Fruit fly (Drosophila melanogaster) whole organism, pupa: ENCODE measurements around the gene Rh4.
A peak's percentile ranks its signal among the peaks of the same experiment; 100 is the strongest.

Experiments used
- CG10348 ChIP-seq: fragments of 200-800 bp; sonication (Bioruptor generic); IDR thresholded peaks from 2 replicates; pipeline ENCODE4 v1.3.6; 2022; ENCODE audit warnings: missing biosample characterization, missing genetic modification characterization
- CG12605 ChIP-seq: fragments of 200-800 bp; sonication (Bioruptor generic); IDR thresholded peaks from 2 replicates; pipeline ENCODE4 v1.3.6; 2022; ENCODE audit warnings: missing biosample characterization, missing genetic modification characterization
- CG13204 ChIP-seq: fragments of 200-800 bp; sonication (Bioruptor generic); optimal IDR thresholded peaks from 2 replicates; lab custom pipeline; 2018; ENCODE audit warnings: missing biosample characterization, mild to moderate bottlenecking, missing genetic modification characterization, moderate library complexity
- CG14655 ChIP-seq: fragments of 200-800 bp; sonication (Bioruptor generic); optimal IDR thresholded peaks from 3 replicates; lab custom pipeline; 2017; ENCODE audit warnings: mild to moderate bottlenecking, missing biosample characterization, missing genetic modification reagents, missing genetic modification characterization
- CG15710 ChIP-seq: fragments of 200-800 bp; sonication (Bioruptor generic); optimal IDR thresholded peaks from 2 replicates; lab custom pipeline; 2018; ENCODE audit warnings: missing biosample characterization, mild to moderate bottlenecking, missing genetic modification characterization, moderate library complexity
- CG17806 ChIP-seq: fragments of 200-800 bp; sonication (Bioruptor generic); optimal IDR thresholded peaks from 2 replicates; lab custom pipeline; 2018; ENCODE audit warnings: missing biosample characterization, mild to moderate bottlenecking, missing genetic modification characterization, moderate library complexity
- CG32121 ChIP-seq: fragments of 200-800 bp; sonication (Bioruptor generic); IDR thresholded peaks from 2 replicates; pipeline ENCODE4 v1.3.6; 2022; ENCODE audit warnings: missing biosample characterization, missing genetic modification characterization
- CG34367 ChIP-seq: fragments of 200-800 bp; sonication (Bioruptor generic); optimal IDR thresholded peaks from 2 replicates; lab custom pipeline; 2018; ENCODE audit warnings: missing biosample characterization, mild to moderate bottlenecking, missing genetic modification characterization
- CG4496 ChIP-seq: fragments of 200-800 bp; sonication (Bioruptor generic); IDR thresholded peaks from 3 replicates; pipeline ENCODE4 v1.3.6; 2022; ENCODE audit warnings: missing biosample characterization, missing genetic modification characterization
- CG8159 ChIP-seq: fragments of 200-800 bp; sonication (Bioruptor generic); optimal IDR thresholded peaks from 3 replicates; lab custom pipeline; 2018; ENCODE audit warnings: missing biosample characterization, mild to moderate bottlenecking, missing genetic modification characterization, moderate library complexity
- CG8301 ChIP-seq: fragments of 200-800 bp; sonication (Bioruptor generic); optimal IDR thresholded peaks from 2 replicates; lab custom pipeline; 2018; ENCODE audit warnings: missing biosample characterization, mild to moderate bottlenecking, missing genetic modification characterization
- CG9948 ChIP-seq: fragments of 200-800 bp; sonication (Bioruptor generic); optimal IDR thresholded peaks from 2 replicates; lab custom pipeline; 2018; ENCODE audit warnings: missing biosample characterization, mild to moderate bottlenecking, missing genetic modification characterization, moderate library complexity
- D1 ChIP-seq: fragments of 200-800 bp; sonication (Bioruptor generic); optimal IDR thresholded peaks from 2 replicates; lab custom pipeline; 2018; ENCODE audit warnings: missing biosample characterization, mild to moderate bottlenecking, missing genetic modification characterization, moderate library complexity
- EcR ChIP-seq: fragments of 200-800 bp; sonication (Bioruptor generic); optimal IDR thresholded peaks from 3 replicates; lab custom pipeline; 2019; ENCODE audit warnings: missing biosample characterization, missing genetic modification characterization, mild to moderate bottlenecking, moderate library complexity, missing genetic modification reagents
- Ets98B ChIP-seq: fragments of 200-800 bp; sonication (Bioruptor generic); IDR thresholded peaks from 2 replicates; pipeline ENCODE4 v1.3.6; 2022; ENCODE audit warnings: missing biosample characterization, missing genetic modification characterization
- Pif1A ChIP-seq: fragments of 200-800 bp; sonication (Bioruptor generic); optimal IDR thresholded peaks from 3 replicates; lab custom pipeline; 2016; ENCODE audit warnings: missing biosample characterization, missing genetic modification characterization
- Pif1B ChIP-seq: fragments of 200-800 bp; sonication (Bioruptor generic); optimal IDR thresholded peaks from 3 replicates; lab custom pipeline; 2016; ENCODE audit warnings: missing biosample characterization, missing genetic modification characterization
- Snoo ChIP-seq: fragments of 200-800 bp; sonication (Bioruptor generic); optimal IDR thresholded peaks from 3 replicates; lab custom pipeline; 2017; ENCODE audit warnings: missing biosample characterization, mild to moderate bottlenecking, missing genetic modification characterization, inconsistent platforms
- fd96Ca ChIP-seq: fragments of 200-800 bp; sonication (Bioruptor generic); IDR thresholded peaks from 3 replicates; pipeline ENCODE4 v1.3.6; 2022; ENCODE audit warnings: missing biosample characterization, missing genetic modification characterization
- gl ChIP-seq: fragments of 200-800 bp; sonication (Bioruptor generic); optimal IDR thresholded peaks from 2 replicates; lab custom pipeline; 2018; ENCODE audit warnings: missing biosample characterization, mild to moderate bottlenecking, missing genetic modification characterization
- rn ChIP-seq: fragments of 200-800 bp; sonication (Bioruptor generic); IDR thresholded peaks from 2 replicates; pipeline ENCODE4 v1.3.6; 2022; ENCODE audit warnings: missing biosample characterization, missing genetic modification characterization

Rh4 gene

dm6 chr3L:16806823-16807325 lies 55.4 kb downstream of the Rh4 start:
- TF ChIP-seq CG32121 (GFP tag; lab: Robert Waterston, UW) (0 out of 2 replicates have a peak, but pooled peaks have one; percentile 12), CG10348 (GFP tag; lab: Robert Waterston, UW) (no peak), CG15710 (tag; lab: Kevin White, UChicago) (peak; percentile 93), EcR (no peak), CG4496 (GFP tag; lab: Robert Waterston, UW) (peak; percentile 74; the same call in 2 of the 3 replicates), D1 (tag; lab: Kevin White, UChicago) (peak; percentile 91), CG13204 (GFP tag; lab: Kevin White, UChicago) (peak; percentile 37), CG8159 (tag; lab: Kevin White, UChicago) (peak; percentile 77), rn (GFP tag; lab: Robert Waterston, UW) (no peak; the same call in 1 of the 2 replicates), Snoo (tag; lab: Kevin White, UChicago) (peak; percentile 77), CG14655 (GFP tag; lab: Kevin White, UChicago) (peak; percentile 95), CG17806 (tag; lab: Kevin White, UChicago) (peak; percentile 83), CG34367 (tag; lab: Kevin White, UChicago) (peak; percentile 84), CG12605 (GFP tag; lab: Robert Waterston, UW) (peak; percentile 43; the same call in 1 of the 2 replicates), Pif1B (no peak), CG8301 (peak; percentile 92), Pif1A (GFP tag; lab: Kevin White, UChicago) (peak; percentile 56), CG9948 (tag; lab: Kevin White, UChicago) (peak; percentile 94), gl (tag; lab: Kevin White, UChicago) (no peak), fd96Ca (GFP tag; lab: Robert Waterston, UW) (no peak), Ets98B (GFP tag; lab: Robert Waterston, UW) (peak; percentile 34; the same call in 1 of the 2 replicates)

DNA sequence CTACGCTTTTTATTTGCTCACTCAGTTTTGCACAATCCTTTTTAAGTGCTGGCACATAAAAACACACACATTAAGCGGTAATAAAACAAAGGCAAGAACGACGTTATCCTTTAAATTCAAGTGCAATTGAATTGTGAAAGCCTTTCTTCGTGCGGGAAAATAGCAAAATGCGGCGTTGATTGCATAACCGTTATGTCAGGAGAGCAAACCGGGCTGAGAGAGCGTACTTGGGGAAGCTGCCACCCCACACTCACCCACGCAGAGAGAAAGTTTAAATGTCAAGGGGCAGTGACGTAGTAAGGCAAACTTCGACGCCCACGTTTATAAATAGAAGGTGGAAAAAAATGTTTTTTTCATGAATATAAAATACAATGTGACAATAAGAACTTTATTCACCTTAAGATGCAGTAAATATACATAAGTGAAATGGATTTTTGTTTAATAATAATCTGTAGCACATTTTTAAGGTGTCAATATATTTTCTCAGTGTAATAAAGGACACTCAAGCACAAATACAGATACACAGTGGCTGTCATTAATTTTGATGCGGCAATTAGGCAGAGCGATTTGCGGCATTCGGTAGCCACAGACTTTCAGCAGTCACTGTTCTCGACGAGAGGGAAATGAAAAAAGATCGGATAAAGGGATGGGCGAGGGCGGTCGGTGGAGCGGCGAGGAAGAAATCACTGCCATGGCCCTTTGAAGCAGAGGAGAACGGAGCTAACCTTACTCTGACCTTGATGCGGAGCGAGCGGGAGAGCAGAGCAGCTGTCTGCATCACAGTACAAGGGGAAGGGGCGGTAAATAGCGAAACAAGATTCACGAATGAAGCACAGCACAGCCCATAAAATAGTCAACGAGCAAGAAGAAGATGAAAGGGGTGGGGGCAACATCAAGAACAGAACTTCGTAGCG lies 56.3 kb downstream of the Rh4 start:
- TF ChIP-seq CG32121 (GFP tag; lab: Robert Waterston, UW) = no peak
- peak; percentile 21 for TF ChIP-seq Pif1B
- TF ChIP-seq CG8159 (tag; lab: Kevin White, UChicago) = peak; percentile 31
- TF ChIP-seq CG4496 (GFP tag; lab: Robert Waterston, UW) = 0 out of 3 replicates have a peak, but pooled peaks have one; percentile 14
- TF ChIP-seq EcR = peak; percentile 96
- TF ChIP-seq rn (GFP tag; lab: Robert Waterston, UW) = no peak
- TF ChIP-seq fd96Ca (GFP tag; lab: Robert Waterston, UW) = peak; percentile 42; the same call in 1 of the 3 replicates
- TF ChIP-seq CG15710 (tag; lab: Kevin White, UChicago) = peak; percentile 59
- no peak for TF ChIP-seq Ets98B (GFP tag; lab: Robert Waterston, UW)
- no peak for TF ChIP-seq Snoo (tag; lab: Kevin White, UChicago)
- TF ChIP-seq CG8301 = peak; percentile 42
- TF ChIP-seq CG12605 (GFP tag; lab: Robert Waterston, UW) = peak; percentile 39; the same call in 1 of the 2 replicates
- peak; percentile 66 for TF ChIP-seq CG34367 (tag; lab: Kevin White, UChicago)
- TF ChIP-seq CG14655 (GFP tag; lab: Kevin White, UChicago) = peak; percentile 37
- TF ChIP-seq D1 (tag; lab: Kevin White, UChicago) = no peak
- peak; percentile 18 for TF ChIP-seq gl (tag; lab: Kevin White, UChicago)
- peak; percentile 76 for TF ChIP-seq CG9948 (tag; lab: Kevin White, UChicago)
- peak; percentile 73 for TF ChIP-seq CG17806 (tag; lab: Kevin White, UChicago)
- TF ChIP-seq CG10348 (GFP tag; lab: Robert Waterston, UW) = no peak
- TF ChIP-seq CG13204 (GFP tag; lab: Kevin White, UChicago) = peak; percentile 88
- TF ChIP-seq Pif1A (GFP tag; lab: Kevin White, UChicago) = peak; percentile 64

DNA sequence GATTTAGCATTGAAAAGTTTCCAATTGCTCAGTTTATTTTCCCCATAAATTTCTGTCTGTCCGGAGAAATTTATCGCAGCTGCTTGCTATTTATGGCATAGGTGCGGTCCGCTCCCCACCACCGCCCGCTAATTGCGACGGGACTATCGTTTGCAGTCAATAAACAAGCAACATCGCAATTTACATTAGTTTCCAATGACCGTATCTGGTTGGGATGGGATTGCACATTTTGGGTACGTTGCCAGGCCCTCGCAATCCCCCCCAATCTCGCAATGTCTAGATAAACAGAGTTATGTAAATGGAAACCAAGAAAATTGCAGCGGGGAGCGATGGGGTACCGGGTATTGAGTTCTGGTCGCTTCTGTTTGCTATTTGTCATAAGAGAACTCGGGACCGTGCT lies 57.7 kb downstream of the Rh4 start, which contains the start of gene nudC:
Gene nudC, plus strand, starts transcription at position 368 of the 400 bp plus-strand sequence.
- no peak for TF ChIP-seq CG34367 (tag; lab: Kevin White, UChicago)
- no peak for TF ChIP-seq CG12605 (GFP tag; lab: Robert Waterston, UW)
- no peak for TF ChIP-seq CG17806 (tag; lab: Kevin White, UChicago)
- no peak for TF ChIP-seq CG32121 (GFP tag; lab: Robert Waterston, UW)
- TF ChIP-seq CG8159 (tag; lab: Kevin White, UChicago) = no peak

- TF ChIP-seq CG32121 (GFP tag; lab: Robert Waterston, UW) (no peak), CG14655 (GFP tag; lab: Kevin White, UChicago) (no peak), Snoo (tag; lab: Kevin White, UChicago) (no peak), Pif1A (GFP tag; lab: Kevin White, UChicago) (no peak), EcR (peak; percentile 29), CG8159 (tag; lab: Kevin White, UChicago) (no peak), Pif1B (no peak), CG4496 (GFP tag; lab: Robert Waterston, UW) (peak; percentile 59; the same call in 2 of the 3 replicates), D1 (tag; lab: Kevin White, UChicago) (no peak), fd96Ca (GFP tag; lab: Robert Waterston, UW) (peak; percentile 57; the same call in 1 of the 3 replicates), gl (tag; lab: Kevin White, UChicago) (no peak), CG34367 (tag; lab: Kevin White, UChicago) (no peak), CG12605 (GFP tag; lab: Robert Waterston, UW) (no peak), CG8301 (no peak), CG17806 (tag; lab: Kevin White, UChicago) (no peak), CG10348 (GFP tag; lab: Robert Waterston, UW) (no peak), CG15710 (tag; lab: Kevin White, UChicago) (no peak), rn (GFP tag; lab: Robert Waterston, UW) (no peak), CG13204 (GFP tag; lab: Kevin White, UChicago) (no peak), Ets98B (GFP tag; lab: Robert Waterston, UW) (no peak), CG9948 (tag; lab: Kevin White, UChicago) (no peak)
Observed at dm6 chr3L:16803708-16804350, 58.5 kb downstream of the Rh4 start.
